Worm (Caenorhabditis elegans) whole organism, L2 larva: Measurements from ENCODE around the gene pck-3.

Experiments
- C34F6.9 ChIP-seq: fragments of 150-350 bp; optimal IDR thresholded peaks from 2 replicates; lab custom pipeline; 2014; ENCODE audit warnings: missing biosample characterization, missing genetic modification characterization
- R02D3.7 ChIP-seq: fragments of 150-350 bp; optimal IDR thresholded peaks from 2 replicates; lab custom pipeline; 2014; ENCODE audit warnings: missing biosample characterization, missing genetic modification characterization
- ama-1 ChIP-seq: fragments of 150-350 bp; optimal IDR thresholded peaks from 2 replicates; lab custom pipeline; 2018; ENCODE audit warnings: inconsistent platforms
- blmp-1 ChIP-seq: sonication (generic microtip); optimal IDR thresholded peaks from 2 replicates; lab custom pipeline; 2017; ENCODE audit warnings: missing genetic modification characterization, mild to moderate bottlenecking, missing compliant biosample characterization, antibody characterized with exemption, moderate library complexity; ENCODE audit not compliant: insufficient read depth
- ceh-16 ChIP-seq: fragments of 150-350 bp; optimal IDR thresholded peaks from 2 replicates; lab custom pipeline; 2014; ENCODE audit warnings: missing biosample characterization, missing genetic modification characterization
- crh-2 ChIP-seq: sonication (generic microtip); optimal IDR thresholded peaks from 2 replicates; lab custom pipeline; 2017; ENCODE audit warnings: missing biosample characterization, missing genetic modification characterization
- dmd-4 ChIP-seq: sonication (generic microtip); optimal IDR thresholded peaks from 2 replicates; lab custom pipeline; 2017; ENCODE audit warnings: missing biosample characterization, missing genetic modification characterization
- elt-1 ChIP-seq: fragments of 150-350 bp; optimal IDR thresholded peaks from 2 replicates; lab custom pipeline; 2014; ENCODE audit warnings: missing biosample characterization, missing genetic modification characterization
- elt-3 ChIP-seq: sonication (generic microtip); optimal IDR thresholded peaks from 2 replicates; lab custom pipeline; 2017; ENCODE audit warnings: missing biosample characterization, missing genetic modification characterization
- gmeb-1 ChIP-seq: fragments of 150-350 bp; optimal IDR thresholded peaks from 2 replicates; lab custom pipeline; 2014; ENCODE audit warnings: missing biosample characterization, missing genetic modification characterization
- lin-11 ChIP-seq: fragments of 150-350 bp; sonication (generic microtip); optimal IDR thresholded peaks from 2 replicates; lab custom pipeline; 2014; ENCODE audit warnings: missing biosample characterization, missing genetic modification characterization, inconsistent platforms, mixed read lengths
- lin-13 ChIP-seq: fragments of 150-350 bp; optimal IDR thresholded peaks from 2 replicates; lab custom pipeline; 2014; ENCODE audit warnings: missing biosample characterization, missing genetic modification reagents, missing genetic modification characterization
- lsy-2 ChIP-seq, 2 experiments: fragments of 150-350 bp in 1 of 2; sonication (generic microtip) in 1 of 2; optimal IDR thresholded peaks; 2 replicates each; lab custom pipeline; 2014 to 2017; ENCODE audit warnings: missing biosample characterization in 2 of 2, missing genetic modification characterization in 2 of 2
- mbf-1 ChIP-seq: sonication (generic microtip); optimal IDR thresholded peaks from 2 replicates; lab custom pipeline; 2017; ENCODE audit warnings: missing biosample characterization, missing genetic modification characterization
- mdl-1 ChIP-seq, 2 experiments: fragments of 150-350 bp in 1 of 2; sonication (generic microtip) in 1 of 2; optimal IDR thresholded peaks; 2 replicates each; lab custom pipeline; 2017; ENCODE audit warnings: missing biosample characterization in 2 of 2, missing genetic modification characterization in 2 of 2
- nhr-10 ChIP-seq: sonication (generic microtip); optimal IDR thresholded peaks from 2 replicates; lab custom pipeline; 2017; ENCODE audit warnings: missing biosample characterization, missing genetic modification characterization
- nhr-11 ChIP-seq: fragments of 150-350 bp; optimal IDR thresholded peaks from 2 replicates; lab custom pipeline; 2014; ENCODE audit warnings: missing biosample characterization, missing genetic modification characterization
- nhr-12 ChIP-seq: fragments of 150-350 bp; optimal IDR thresholded peaks from 2 replicates; lab custom pipeline; 2014; ENCODE audit warnings: missing biosample characterization, missing genetic modification characterization
- nhr-129 ChIP-seq: fragments of 150-350 bp; optimal IDR thresholded peaks from 2 replicates; lab custom pipeline; 2014; ENCODE audit warnings: missing biosample characterization, missing genetic modification characterization
- nhr-21 ChIP-seq: fragments of 150-350 bp; optimal IDR thresholded peaks from 2 replicates; lab custom pipeline; 2014; ENCODE audit warnings: missing biosample characterization, missing genetic modification characterization
- nhr-23 ChIP-seq: fragments of 150-350 bp; optimal IDR thresholded peaks from 2 replicates; lab custom pipeline; 2014; ENCODE audit warnings: missing biosample characterization, missing genetic modification reagents, missing genetic modification characterization
- nhr-25 ChIP-seq: fragments of 150-350 bp; sonication (generic microtip); optimal IDR thresholded peaks from 3 replicates; lab custom pipeline; 2014; ENCODE audit warnings: missing biosample characterization, missing genetic modification characterization
- peb-1 ChIP-seq: fragments of 150-350 bp; optimal IDR thresholded peaks from 2 replicates; lab custom pipeline; 2014; ENCODE audit warnings: missing biosample characterization, missing genetic modification characterization
- sem-4 ChIP-seq: fragments of 150-350 bp; optimal IDR thresholded peaks from 2 replicates; lab custom pipeline; 2014; ENCODE audit warnings: missing biosample characterization, missing genetic modification reagents, missing genetic modification characterization
- sma-3 ChIP-seq: sonication (generic microtip); optimal IDR thresholded peaks from 2 replicates; lab custom pipeline; 2016; ENCODE audit warnings: missing genetic modification reagents, missing genetic modification characterization, missing compliant biosample characterization
- sma-9 ChIP-seq, 2 experiments: fragments of 150-350 bp in 1 of 2; sonication (generic microtip) in 1 of 2; optimal IDR thresholded peaks; 2 replicates each; lab custom pipeline; 2014 to 2016; ENCODE audit warnings: missing genetic modification characterization in 2 of 2, mild to moderate bottlenecking in 1 of 2, missing biosample characterization in 1 of 2, missing compliant biosample characterization in 1 of 2, missing genetic modification reagents in 1 of 2, moderate library complexity in 1 of 2
- snpc-4 ChIP-seq: fragments of 150-350 bp; optimal IDR thresholded peaks from 2 replicates; lab custom pipeline; 2014; ENCODE audit warnings: missing biosample characterization, missing genetic modification characterization
- unc-39 ChIP-seq: fragments of 150-350 bp; optimal IDR thresholded peaks from 2 replicates; lab custom pipeline; 2014; ENCODE audit warnings: missing biosample characterization, missing genetic modification characterization
- unc-62 ChIP-seq: fragments of 150-350 bp; optimal IDR thresholded peaks from 2 replicates; lab custom pipeline; 2014; ENCODE audit warnings: missing biosample characterization, missing genetic modification reagents, missing genetic modification characterization
- zag-1 ChIP-seq: fragments of 150-350 bp; optimal IDR thresholded peaks from 2 replicates; lab custom pipeline; 2014; ENCODE audit warnings: missing biosample characterization, missing genetic modification characterization
- ztf-1 ChIP-seq: fragments of 200-800 bp; sonication (Bioruptor generic); conservative IDR thresholded peaks from 2 replicates; pipeline ENCODE4 v1.3.6; 2022; ENCODE audit warnings: missing genetic modification characterization, missing compliant biosample characterization
- ztf-4 ChIP-seq: fragments of 150-350 bp; optimal IDR thresholded peaks from 2 replicates; lab custom pipeline; 2014; ENCODE audit warnings: missing biosample characterization, missing genetic modification characterization

pck-3 gene

DNA sequence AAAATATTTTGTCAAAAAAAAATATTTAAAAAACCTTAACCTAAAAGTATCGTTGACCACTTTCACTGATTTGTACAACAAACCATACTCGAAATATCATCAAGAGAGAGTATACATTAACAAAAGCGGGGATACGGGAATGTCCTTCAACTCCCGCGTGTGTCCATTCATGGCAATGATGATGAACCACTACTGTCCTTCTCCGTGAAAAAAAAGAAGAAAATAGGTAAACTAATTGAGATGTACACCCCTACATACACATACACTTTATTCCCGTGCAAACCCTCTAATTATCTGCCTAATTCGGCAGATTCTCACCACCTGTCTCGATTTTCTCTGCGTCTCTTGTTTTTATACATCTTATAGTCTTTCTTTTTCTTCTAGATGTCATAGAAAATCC is 30.2 kb downstream of the pck-3 start:
- peak; percentile 19 for TF ChIP-seq nhr-129 (tag; lab: Kevin White, UChicago)
- peak; percentile 38 for TF ChIP-seq C34F6.9 (tag; lab: Kevin White, UChicago)
- TF ChIP-seq ceh-16 (tag; lab: Kevin White, UChicago): peak; percentile 45
- no peak for TF ChIP-seq nhr-21 (tag; lab: Kevin White, UChicago)
- TF ChIP-seq crh-2 (tag; lab: Kevin White, UChicago): peak; percentile 14
- TF ChIP-seq R02D3.7 (tag; lab: Kevin White, UChicago): no peak
- peak; percentile 47 for TF ChIP-seq sma-3 (GFP tag; lab: Kevin White, UChicago)
- no peak for TF ChIP-seq ztf-4
- peak; percentile 80 for TF ChIP-seq nhr-25
- peak; percentile 77 for TF ChIP-seq blmp-1 (tag; lab: Kevin White, UChicago)
- peak; percentile 45 for TF ChIP-seq sma-9 (GFP tag; optimal IDR thresholded peaks at IDR 0.05; lab: Kevin White, UChicago)
- no peak for TF ChIP-seq sma-9 (tag; optimal IDR thresholded peaks at IDR 0.05; lab: Kevin White, UChicago)
- TF ChIP-seq elt-1: no peak
- peak; percentile 2 for TF ChIP-seq gmeb-1

DNA sequence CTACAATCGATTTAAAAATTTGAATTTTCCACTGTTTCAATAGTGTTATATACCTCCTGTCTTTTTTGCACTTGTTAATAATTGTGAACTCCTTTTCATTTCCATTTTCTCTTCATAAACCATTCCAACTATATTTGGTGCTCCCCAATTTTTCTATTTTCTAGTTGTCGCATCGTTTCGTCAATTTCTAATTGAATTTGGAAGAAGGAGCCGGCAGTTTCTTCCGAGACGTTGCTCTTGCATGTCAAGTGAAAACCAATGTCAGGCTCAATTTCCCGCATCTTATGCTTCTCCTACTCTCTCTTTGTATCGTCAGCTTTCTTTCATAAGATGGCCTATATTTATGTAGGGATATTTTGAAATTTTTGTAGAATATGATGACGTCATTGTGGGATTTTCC is 31.4 kb downstream of the pck-3 start:
- TF ChIP-seq lsy-2 (tag; optimal IDR thresholded peaks at IDR 0.05; lab: Kevin White, UChicago) (no peak), sem-4 (tag; lab: Kevin White, UChicago) (peak; percentile 12)

DNA sequence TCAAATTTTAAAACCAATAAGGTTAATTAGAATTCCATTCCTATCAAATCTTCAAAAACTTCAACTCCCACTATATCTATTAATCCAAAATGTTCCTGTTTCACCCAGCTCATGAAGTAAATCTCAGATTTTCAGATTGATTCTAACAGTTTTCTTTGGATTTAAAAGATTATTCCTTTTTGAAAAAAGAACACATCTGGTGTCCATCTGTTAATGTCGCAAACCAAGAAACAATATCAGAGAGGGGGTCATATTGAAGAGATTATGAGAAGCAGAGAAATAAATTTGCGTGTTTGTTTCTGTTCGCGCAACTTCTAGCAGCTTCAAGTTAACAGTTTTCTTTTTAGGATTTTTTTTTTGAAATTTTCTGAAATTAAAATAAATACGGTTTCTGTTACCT is 32.5 kb downstream of the pck-3 start:
- no peak for TF ChIP-seq ztf-4
- no peak for TF ChIP-seq lin-13 (GFP tag; lab: Kevin White, UChicago)
- TF ChIP-seq elt-1: no peak
- no peak for TF ChIP-seq ztf-1 (GFP tag; lab: Robert Waterston, UW)
- no peak for TF ChIP-seq ama-1 (lab: Kevin White, UChicago)
- TF ChIP-seq mbf-1: no peak
- no peak for TF ChIP-seq peb-1 (tag; lab: Kevin White, UChicago)
- TF ChIP-seq zag-1 (tag; lab: Kevin White, UChicago): no peak
- no peak for TF ChIP-seq snpc-4
- TF ChIP-seq unc-39 (tag; lab: Kevin White, UChicago): no peak
- TF ChIP-seq dmd-4 (tag; lab: Kevin White, UChicago): no peak
- TF ChIP-seq lin-11 (tag; lab: Kevin White, UChicago): no peak
- no peak for TF ChIP-seq nhr-10 (tag; lab: Kevin White, UChicago)
- TF ChIP-seq, all 48 proteins: peak for 0

DNA sequence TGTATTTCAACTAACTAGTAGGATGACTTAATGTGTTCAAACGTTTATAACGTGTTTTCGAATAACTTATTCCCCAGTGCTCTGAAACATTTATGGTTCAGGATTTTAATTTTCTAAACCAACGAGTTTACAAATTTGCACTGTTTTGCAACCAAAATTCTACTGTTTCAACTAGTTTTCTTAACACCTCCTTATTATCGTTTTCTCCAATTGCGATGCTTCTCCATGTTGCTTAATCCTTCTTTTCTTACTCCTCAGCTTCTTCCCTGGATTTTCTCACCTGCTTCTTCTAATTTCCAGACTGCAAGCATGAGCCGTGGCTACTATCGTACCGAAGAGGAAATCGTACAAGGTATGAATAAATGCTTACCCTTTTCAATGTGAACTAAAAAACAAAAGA is 33.9 kb downstream of the pck-3 start, which contains the start of gene lin-33:
lin-33 (plus strand) TSS at position 301 of the 400 bp plus-strand sequence.
- TF ChIP-seq peb-1 (tag; lab: Kevin White, UChicago) (no peak), snpc-4 (no peak), unc-62 (GFP tag; lab: Kevin White, UChicago) (no peak), nhr-23 (tag; lab: Kevin White, UChicago) (no peak), C34F6.9 (tag; lab: Kevin White, UChicago) (no peak)

DNA sequence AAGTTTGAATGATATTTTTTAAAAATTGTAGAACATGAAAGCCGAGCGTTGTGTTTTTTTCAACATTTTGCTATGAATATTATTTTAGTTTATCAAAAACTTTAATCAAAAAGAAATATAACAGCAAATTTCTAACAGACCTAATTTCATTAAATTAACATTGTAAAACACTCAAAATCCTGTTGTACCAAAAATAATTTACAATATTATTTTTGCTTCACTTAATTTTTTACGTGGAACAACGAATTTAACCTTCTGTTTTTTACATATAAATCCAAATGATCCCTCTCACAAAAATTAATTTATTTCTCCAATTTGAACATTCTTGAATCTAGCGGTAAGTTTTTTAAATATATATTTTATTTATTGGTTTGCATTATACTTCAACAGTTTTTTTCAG is 37.6 kb downstream of the pck-3 start, which contains the start of gene H32C10.1:
H32C10.1 (plus strand) TSS at position 301 of the 400 bp plus-strand sequence.
- TF ChIP-seq ztf-1 (GFP tag; lab: Robert Waterston, UW) (no peak), nhr-11 (tag; lab: Kevin White, UChicago) (no peak), elt-3 (tag; lab: Kevin White, UChicago) (no peak), nhr-12 (tag; lab: Kevin White, UChicago) (no peak), ztf-4 (no peak), nhr-25 (no peak), mdl-1 (tag; optimal IDR thresholded peaks at IDR 0.05; lab: Kevin White, UChicago) (no peak), nhr-21 (tag; lab: Kevin White, UChicago) (no peak), snpc-4 (no peak), nhr-129 (tag; lab: Kevin White, UChicago) (no peak)
- TF ChIP-seq, all 48 proteins: peak for 0

DNA sequence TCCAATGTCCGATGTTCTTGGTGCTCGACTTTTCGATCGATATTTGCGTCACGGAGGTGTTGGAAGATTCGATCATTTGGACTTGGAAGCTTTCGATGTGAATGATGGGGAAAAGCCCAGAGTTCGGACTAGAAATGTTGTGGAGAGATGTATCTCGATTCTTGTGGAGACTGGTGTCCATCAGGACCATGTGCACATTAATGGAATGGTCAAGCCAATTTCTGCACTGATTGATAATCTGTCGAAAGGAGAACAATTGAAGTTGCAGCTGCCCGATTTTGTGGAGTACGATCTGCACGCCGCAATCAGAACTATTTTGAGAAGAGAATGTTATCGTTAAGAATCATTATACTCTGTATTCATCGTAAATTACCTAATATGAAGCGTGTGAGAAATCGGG is 40.7 kb downstream of the pck-3 start:
- TF ChIP-seq R02D3.7 (tag; lab: Kevin White, UChicago) (no peak), lin-13 (GFP tag; lab: Kevin White, UChicago) (no peak)
- TF ChIP-seq, all 48 proteins: peak for 0
